Worm (Caenorhabditis elegans) whole organism, young adult: ENCODE data around the gene hcp-3.

Experiments used
- C17E4.6 ChIP-seq: fragments of 200-800 bp; sonication (Bioruptor generic); IDR thresholded peaks from 2 replicates; pipeline ENCODE4 v1.3.6; 2022; ENCODE audit warnings: missing genetic modification reagents, missing genetic modification characterization, missing compliant biosample characterization
- F10E7.11 ChIP-seq: sonication (generic microtip); optimal IDR thresholded peaks from 2 replicates; lab custom pipeline; 2017; ENCODE audit warnings: mild to moderate bottlenecking, missing genetic modification characterization, moderate library complexity, missing compliant biosample characterization
- F22D6.2 ChIP-seq: sonication (generic microtip); optimal IDR thresholded peaks from 2 replicates; lab custom pipeline; 2016; ENCODE audit warnings: mild to moderate bottlenecking, missing genetic modification characterization, missing compliant biosample characterization
- F33H1.4 ChIP-seq: fragments of 200-800 bp; sonication (Bioruptor generic); IDR thresholded peaks from 2 replicates; pipeline ENCODE4 v1.3.6; 2022; ENCODE audit warnings: missing genetic modification reagents, missing genetic modification characterization, missing compliant biosample characterization
- F37B4.10 ChIP-seq: fragments of 200-800 bp; sonication (Bioruptor generic); IDR thresholded peaks from 2 replicates; pipeline ENCODE4 v1.3.6; 2022; ENCODE audit warnings: missing genetic modification characterization, missing compliant biosample characterization
- F57A8.1 ChIP-seq: fragments of 200-800 bp; sonication (Bioruptor generic); optimal IDR thresholded peaks from 2 replicates; lab custom pipeline; 2018; ENCODE audit warnings: mild to moderate bottlenecking, missing genetic modification characterization, moderate library complexity, missing compliant biosample characterization
- K12H6.12 ChIP-seq: fragments of 200-800 bp; sonication (Bioruptor generic); optimal IDR thresholded peaks from 2 replicates; lab custom pipeline; 2018; ENCODE audit warnings: mild to moderate bottlenecking, missing genetic modification characterization, missing compliant biosample characterization
- Y53G8AR.9 ChIP-seq: fragments of 200-800 bp; sonication (Bioruptor generic); conservative IDR thresholded peaks from 2 replicates; pipeline ENCODE4 v1.3.6; 2022; ENCODE audit warnings: missing genetic modification reagents, missing genetic modification characterization, missing compliant biosample characterization
- Y56A3A.18 ChIP-seq: fragments of 200-800 bp; sonication (Bioruptor generic); IDR thresholded peaks from 2 replicates; pipeline ENCODE4 v1.3.6; 2022; ENCODE audit warnings: missing genetic modification reagents, missing genetic modification characterization, missing compliant biosample characterization
- Y67H2A.10 ChIP-seq: fragments of 200-800 bp; sonication (Bioruptor generic); conservative IDR thresholded peaks from 2 replicates; pipeline ENCODE4 v1.3.6; 2022; ENCODE audit warnings: missing genetic modification reagents, missing genetic modification characterization, missing compliant biosample characterization
- ZK185.1 ChIP-seq: sonication (generic microtip); optimal IDR thresholded peaks from 2 replicates; lab custom pipeline; 2016; ENCODE audit warnings: mild to moderate bottlenecking, missing genetic modification characterization, missing compliant biosample characterization; ENCODE audit not compliant: poor library complexity, severe bottlenecking
- aptf-2 ChIP-seq: fragments of 200-800 bp; sonication (Bioruptor generic); conservative IDR thresholded peaks from 2 replicates; pipeline ENCODE4 v1.3.6; 2022; ENCODE audit warnings: missing genetic modification reagents, missing genetic modification characterization, missing compliant biosample characterization
- ccch-3 ChIP-seq: fragments of 200-800 bp; sonication (Bioruptor generic); optimal IDR thresholded peaks from 2 replicates; lab custom pipeline; 2018; ENCODE audit warnings: mild to moderate bottlenecking, missing genetic modification characterization, missing compliant biosample characterization
- ceh-100 ChIP-seq: fragments of 200-800 bp; sonication (Bioruptor generic); IDR thresholded peaks from 2 replicates; pipeline ENCODE4 v1.3.6; 2022; ENCODE audit warnings: missing genetic modification reagents, missing genetic modification characterization, missing compliant biosample characterization
- ceh-40 ChIP-seq: fragments of 200-800 bp; sonication (Bioruptor generic); IDR thresholded peaks from 2 replicates; pipeline ENCODE4 v1.3.6; 2022; ENCODE audit warnings: missing genetic modification characterization, missing compliant biosample characterization
- ceh-79 ChIP-seq: sonication (generic microtip); optimal IDR thresholded peaks from 2 replicates; lab custom pipeline; 2017; ENCODE audit warnings: mild to moderate bottlenecking, missing genetic modification characterization, missing compliant biosample characterization
- ceh-91 ChIP-seq: fragments of 200-800 bp; sonication (Bioruptor generic); IDR thresholded peaks from 2 replicates; pipeline ENCODE4 v1.3.6; 2022; ENCODE audit warnings: missing genetic modification reagents, missing genetic modification characterization, missing compliant biosample characterization
- dox-1 ChIP-seq: fragments of 200-800 bp; sonication (Bioruptor generic); IDR thresholded peaks from 2 replicates; pipeline ENCODE4 v1.3.6; 2022; ENCODE audit warnings: missing genetic modification reagents, missing genetic modification characterization, missing compliant biosample characterization
- dpff-1 ChIP-seq: sonication (generic microtip); optimal IDR thresholded peaks from 2 replicates; lab custom pipeline; 2017; ENCODE audit warnings: mild to moderate bottlenecking, missing genetic modification characterization, missing compliant biosample characterization
- dpl-1 ChIP-seq: fragments of 150-350 bp; optimal IDR thresholded peaks from 2 replicates; lab custom pipeline; 2014; ENCODE audit warnings: missing biosample characterization, missing genetic modification reagents, missing genetic modification characterization
- efl-1 ChIP-seq: fragments of 150-350 bp; optimal IDR thresholded peaks from 2 replicates; lab custom pipeline; 2014; ENCODE audit warnings: missing biosample characterization, missing genetic modification reagents, missing genetic modification characterization
- egl-18 ChIP-seq: fragments of 200-800 bp; sonication (Bioruptor generic); IDR thresholded peaks from 2 replicates; pipeline ENCODE4 v1.3.6; 2022; ENCODE audit warnings: missing genetic modification reagents, missing genetic modification characterization, missing compliant biosample characterization
- ets-4 ChIP-seq: fragments of 200-800 bp; sonication (Bioruptor generic); optimal IDR thresholded peaks from 2 replicates; lab custom pipeline; 2018; ENCODE audit warnings: mild to moderate bottlenecking, missing genetic modification characterization, missing compliant biosample characterization
- gei-17 ChIP-seq: fragments of 200-800 bp; sonication (Bioruptor generic); optimal IDR thresholded peaks from 2 replicates; lab custom pipeline; 2018; ENCODE audit warnings: mild to moderate bottlenecking, missing genetic modification characterization, missing compliant biosample characterization
- him-1 ChIP-seq: sonication (generic microtip); optimal IDR thresholded peaks from 2 replicates; lab custom pipeline; 2016; ENCODE audit warnings: missing genotype, missing genetic modification reagents, missing genetic modification characterization, missing compliant biosample characterization
- hlh-12 ChIP-seq: sonication (generic microtip); optimal IDR thresholded peaks from 2 replicates; lab custom pipeline; 2016; ENCODE audit warnings: missing genetic modification characterization, missing compliant biosample characterization
- hmg-20 ChIP-seq: fragments of 200-800 bp; sonication (Bioruptor generic); IDR thresholded peaks from 2 replicates; pipeline ENCODE4 v1.3.6; 2022; ENCODE audit warnings: missing genetic modification reagents, missing genetic modification characterization, missing compliant biosample characterization
- let-526 ChIP-seq: fragments of 200-800 bp; sonication (Bioruptor generic); IDR thresholded peaks from 2 replicates; pipeline ENCODE4 v1.3.6; 2022; ENCODE audit warnings: missing genetic modification reagents, missing genetic modification characterization, missing compliant biosample characterization
- lin-35 ChIP-seq, 3 experiments: fragments of 150-350 bp in 2 of 3; sonication (generic microtip) in 1 of 3; optimal IDR thresholded peaks; 2 replicates each; lab custom pipeline; 2014 to 2018; ENCODE audit warnings: missing biosample characterization in 3 of 3, missing genetic modification characterization in 3 of 3, missing genetic modification reagents in 3 of 3
- lsl-1 ChIP-seq: fragments of 200-800 bp; sonication (Bioruptor generic); optimal IDR thresholded peaks from 2 replicates; lab custom pipeline; 2018; ENCODE audit warnings: mild to moderate bottlenecking, missing genetic modification characterization, moderate library complexity, missing compliant biosample characterization
- madf-10 ChIP-seq: sonication (generic microtip); optimal IDR thresholded peaks from 2 replicates; lab custom pipeline; 2016; ENCODE audit warnings: mild to moderate bottlenecking, missing genetic modification characterization, missing compliant biosample characterization
- madf-3 ChIP-seq: fragments of 200-800 bp; sonication (Bioruptor generic); IDR thresholded peaks from 2 replicates; pipeline ENCODE4 v1.3.6; 2022; ENCODE audit warnings: missing genetic modification reagents, missing genetic modification characterization, missing compliant biosample characterization
- madf-8 ChIP-seq: fragments of 200-800 bp; sonication (Bioruptor generic); conservative IDR thresholded peaks from 2 replicates; pipeline ENCODE4 v1.3.6; 2022; ENCODE audit warnings: missing genetic modification reagents, missing genetic modification characterization, missing compliant biosample characterization
- mes-4 ChIP-seq: sonication (generic microtip); optimal IDR thresholded peaks from 2 replicates; lab custom pipeline; 2016; ENCODE audit warnings: missing genotype, missing genetic modification characterization, missing compliant biosample characterization
- nhr-120 ChIP-seq: fragments of 200-800 bp; sonication (Bioruptor generic); IDR thresholded peaks from 2 replicates; pipeline ENCODE4 v1.3.6; 2022; ENCODE audit warnings: missing genetic modification characterization, missing compliant biosample characterization
- nhr-27 ChIP-seq: fragments of 200-800 bp; sonication (Bioruptor generic); optimal IDR thresholded peaks from 2 replicates; lab custom pipeline; 2018; ENCODE audit warnings: mild to moderate bottlenecking, missing genetic modification characterization, moderate library complexity, missing compliant biosample characterization
- nhr-90 ChIP-seq: sonication (generic microtip); optimal IDR thresholded peaks from 2 replicates; lab custom pipeline; 2016; ENCODE audit warnings: missing genotype, mild to moderate bottlenecking, missing genetic modification characterization, missing compliant biosample characterization
- pbrm-1 ChIP-seq: fragments of 200-800 bp; sonication (Bioruptor generic); IDR thresholded peaks from 2 replicates; pipeline ENCODE4 v1.3.6; 2022; ENCODE audit warnings: missing genetic modification reagents, missing genetic modification characterization, missing compliant biosample characterization
- rec-8 ChIP-seq, 2 experiments: sonication (generic microtip); optimal IDR thresholded peaks; 2 replicates each; lab custom pipeline; 2016; ENCODE audit warnings: mild to moderate bottlenecking in 2 of 2, missing genetic modification characterization in 2 of 2, missing genetic modification reagents in 2 of 2, missing genotype in 2 of 2, missing biosample characterization in 1 of 2, missing compliant biosample characterization in 1 of 2, moderate library complexity in 1 of 2
- sea-2 ChIP-seq: fragments of 200-800 bp; sonication (Bioruptor generic); IDR thresholded peaks from 2 replicates; pipeline ENCODE4 v1.3.6; 2022; ENCODE audit warnings: missing genetic modification characterization, missing compliant biosample characterization
- snpc-1.1 ChIP-seq: sonication (generic microtip); optimal IDR thresholded peaks from 2 replicates; lab custom pipeline; 2017; ENCODE audit warnings: missing genetic modification characterization, mild to moderate bottlenecking, missing compliant biosample characterization, antibody characterized with exemption, moderate library complexity, missing genotype, missing genetic modification reagents; ENCODE audit not compliant: insufficient read depth
- snpc-4 ChIP-seq, 5 experiments: fragments of 150-350 bp in 1 of 5; sonication (generic microtip) in 4 of 5; optimal IDR thresholded peaks; 2 replicates each; lab custom pipeline; 2014 to 2018; ENCODE audit warnings: missing genetic modification characterization in 5 of 5, missing biosample characterization in 3 of 5, antibody characterized with exemption in 2 of 5, mild to moderate bottlenecking in 2 of 5, missing compliant biosample characterization in 2 of 5, missing genotype in 2 of 5, moderate library complexity in 2 of 5, missing genetic modification reagents in 1 of 5
- somi-1 ChIP-seq: fragments of 200-800 bp; sonication (Bioruptor generic); optimal IDR thresholded peaks from 2 replicates; lab custom pipeline; 2018; ENCODE audit warnings: mild to moderate bottlenecking, missing genetic modification characterization, missing compliant biosample characterization
- tbp1 ChIP-seq: fragments of 200-800 bp; sonication (Bioruptor generic); optimal IDR thresholded peaks from 2 replicates; lab custom pipeline; 2018; ENCODE audit warnings: mild to moderate bottlenecking, missing genetic modification characterization, missing compliant biosample characterization
- tlf-1 ChIP-seq: fragments of 200-800 bp; sonication (Bioruptor generic); optimal IDR thresholded peaks from 2 replicates; lab custom pipeline; 2018; ENCODE audit warnings: mild to moderate bottlenecking, missing genetic modification characterization, missing compliant biosample characterization
- unc-130 ChIP-seq: sonication (generic microtip); optimal IDR thresholded peaks from 2 replicates; lab custom pipeline; 2016; ENCODE audit warnings: missing genetic modification reagents, missing genetic modification characterization, missing compliant biosample characterization
- xnd-1 ChIP-seq: sonication (generic microtip); optimal IDR thresholded peaks from 2 replicates; lab custom pipeline; 2016; ENCODE audit warnings: missing genotype, missing genetic modification reagents, missing genetic modification characterization, missing compliant biosample characterization
- ztf-18 ChIP-seq: sonication (generic microtip); optimal IDR thresholded peaks from 2 replicates; lab custom pipeline; 2016; ENCODE audit warnings: missing genotype, mild to moderate bottlenecking, missing genetic modification characterization, missing compliant biosample characterization

hcp-3 gene

ce11 chrIII:9616933-9617332, 663 bp upstream of the hcp-3 start (continued):
- TF ChIP-seq snpc-4 (GFP tag; optimal IDR thresholded peaks at IDR 0.05; lab: Kevin White, UChicago) (peak; percentile 52), snpc-4 (tag; optimal IDR thresholded peaks at IDR 0.05; lab: Kevin White, UChicago) (peak; percentile 54 to 86 (median 70)), C17E4.6 (GFP tag; lab: Robert Waterston, UW) (peak; percentile 98), F57A8.1 (GFP tag; lab: Kevin White, UChicago) (no peak), dpff-1 (tag; lab: Kevin White, UChicago) (no peak), sea-2 (GFP tag; lab: Robert Waterston, UW) (no peak), Y53G8AR.9 (GFP tag; lab: Robert Waterston, UW) (peak; percentile 98), Y56A3A.18 (GFP tag; lab: Robert Waterston, UW) (0 out of 2 replicates have a peak, but pooled peaks have one; percentile 45), ceh-91 (GFP tag; lab: Robert Waterston, UW) (peak; percentile 100), dox-1 (GFP tag; lab: Robert Waterston, UW) (peak; percentile 98), ccch-3 (GFP tag; lab: Kevin White, UChicago) (no peak), madf-10 (no peak), lsl-1 (peak; percentile 96), F37B4.10 (peak; percentile 91; the same call in 1 of the 2 replicates), snpc-1.1 (peak; percentile 83), somi-1 (GFP tag; lab: Kevin White, UChicago) (no peak), rec-8 (tag; optimal IDR thresholded peaks at IDR 0.05; lab: Kevin White, UChicago) (peak in 1 of 2 experiments; percentile 17), lin-35 (GFP tag; optimal IDR thresholded peaks at IDR 0.05; lab: Kevin White, UChicago) (peak; percentile 56 to 92 (median 88)), madf-3 (GFP tag; lab: Robert Waterston, UW) (peak; percentile 97), ets-4 (GFP tag; lab: Kevin White, UChicago) (no peak), mes-4 (peak; percentile 57), ceh-79 (no peak), F33H1.4 (GFP tag; lab: Robert Waterston, UW) (peak; percentile 97), tlf-1 (peak; percentile 98), him-1 (tag; lab: Kevin White, UChicago) (peak; percentile 87), gei-17 (GFP tag; lab: Kevin White, UChicago) (no peak), madf-8 (GFP tag; lab: Robert Waterston, UW) (peak; percentile 100), efl-1 (GFP tag; lab: Kevin White, UChicago) (peak; percentile 99), xnd-1 (peak; percentile 100), aptf-2 (GFP tag; lab: Robert Waterston, UW) (peak; percentile 68; the same call in 1 of the 2 replicates), tbp1 (GFP tag; lab: Kevin White, UChicago) (peak; percentile 75), Y67H2A.10 (GFP tag; lab: Robert Waterston, UW) (peak; percentile 81; the same call in 1 of the 2 replicates), ceh-40 (GFP tag; lab: Robert Waterston, UW) (0 out of 2 replicates have a peak, but pooled peaks have one; percentile 48), egl-18 (0 out of 2 replicates have a peak, but pooled peaks have one; percentile 49), ceh-100 (GFP tag; lab: Robert Waterston, UW) (peak; percentile 85), pbrm-1 (GFP tag; lab: Robert Waterston, UW) (peak; percentile 94), nhr-120 (GFP tag; lab: Robert Waterston, UW) (no peak), ztf-18 (tag; lab: Kevin White, UChicago) (peak; percentile 99), hlh-12 (tag; lab: Kevin White, UChicago) (no peak), K12H6.12 (tag; lab: Kevin White, UChicago) (no peak), dpl-1 (GFP tag; lab: Kevin White, UChicago) (peak; percentile 99), F10E7.11 (tag; lab: Kevin White, UChicago) (no peak), F22D6.2 (tag; lab: Kevin White, UChicago) (no peak), ZK185.1 (tag; lab: Kevin White, UChicago) (peak; percentile 69), let-526 (GFP tag; lab: Robert Waterston, UW) (no peak), unc-130 (peak; percentile 95), nhr-27 (tag; lab: Kevin White, UChicago) (no peak), nhr-90 (tag; lab: Kevin White, UChicago) (no peak), hmg-20 (GFP tag; lab: Robert Waterston, UW) (peak; percentile 86)
